Fruit fly (Drosophila melanogaster) Kc167 (cell line): ENCODE measurements around the gene loj.

Source experiments
- Myc ChIP-seq: fragments of >200 bp; optimal IDR thresholded peaks from 2 replicates; lab custom pipeline; 2017; ENCODE audit warnings: missing external identifiers
- Sin3A ChIP-seq: fragments of >200 bp; optimal IDR thresholded peaks from 2 replicates; lab custom pipeline; 2018; ENCODE audit warnings: missing external identifiers
- h ChIP-seq: fragments of >200 bp; optimal IDR thresholded peaks from 3 replicates; lab custom pipeline; 2018; ENCODE audit warnings: missing external identifiers
- insv ChIP-seq: fragments of >200 bp; optimal IDR thresholded peaks from 3 replicates; lab custom pipeline; 2018; ENCODE audit warnings: missing external identifiers
- psq ChIP-seq: fragments of >200 bp; optimal IDR thresholded peaks from 2 replicates; lab custom pipeline; 2017; ENCODE audit warnings: missing external identifiers
- ttk ChIP-seq: sonication (Bioruptor generic); optimal IDR thresholded peaks from 2 replicates; lab custom pipeline; 2017; ENCODE audit warnings: missing external identifiers

Gene loj

DNA sequence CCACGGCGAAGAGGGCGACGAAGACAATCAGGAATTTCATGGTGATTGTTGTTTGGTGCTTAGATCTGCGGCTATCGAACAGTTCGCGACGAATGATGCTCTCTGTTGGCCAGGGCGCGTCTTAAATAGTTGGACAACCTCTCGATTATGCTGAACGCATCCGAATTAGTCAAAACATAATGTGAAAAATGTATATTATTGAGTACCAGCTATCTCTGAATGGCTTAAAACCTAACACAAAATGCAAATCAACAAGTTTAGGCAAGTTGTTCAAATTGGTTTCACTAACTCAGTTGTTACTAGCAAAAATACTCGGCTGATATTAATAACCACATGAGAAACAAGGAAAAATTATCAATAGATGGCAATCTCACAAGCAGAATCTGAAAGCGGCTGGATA lies 40.4 kb downstream of the loj start, which contains the start of gene Lcp65Ag1:
Gene Lcp65Ag1, minus strand, starts transcription at position 101 of the 400 bp plus-strand sequence.
- TF ChIP-seq h (lab: Kevin White, UChicago) (no peak), Myc (lab: Kevin White, UChicago) (no peak)

- no peak for TF ChIP-seq h (lab: Kevin White, UChicago)
- TF ChIP-seq ttk (lab: Kevin White, UChicago): no peak
- TF ChIP-seq insv (lab: Kevin White, UChicago): no peak
- no peak for TF ChIP-seq psq (lab: Kevin White, UChicago)
Measured at dm6 chr3L:6136691-6137090, 41.9 kb downstream of the loj start, which contains the start of gene Lcp65Af. Gene Lcp65Af (minus strand): TSS chr3L:6136791.

dm6 chr3L:6138018-6138417 lies 43.2 kb downstream of the loj start, which contains the start of gene Lcp65Ae:
Gene Lcp65Ae (minus strand): TSS chr3L:6138118.
- no peak for TF ChIP-seq insv (lab: Kevin White, UChicago)
- TF ChIP-seq psq (lab: Kevin White, UChicago): no peak
- no peak for TF ChIP-seq ttk (lab: Kevin White, UChicago)
- no peak for TF ChIP-seq Myc (lab: Kevin White, UChicago)
- no peak for TF ChIP-seq h (lab: Kevin White, UChicago)
- TF ChIP-seq Sin3A (lab: Kevin White, UChicago): no peak

DNA sequence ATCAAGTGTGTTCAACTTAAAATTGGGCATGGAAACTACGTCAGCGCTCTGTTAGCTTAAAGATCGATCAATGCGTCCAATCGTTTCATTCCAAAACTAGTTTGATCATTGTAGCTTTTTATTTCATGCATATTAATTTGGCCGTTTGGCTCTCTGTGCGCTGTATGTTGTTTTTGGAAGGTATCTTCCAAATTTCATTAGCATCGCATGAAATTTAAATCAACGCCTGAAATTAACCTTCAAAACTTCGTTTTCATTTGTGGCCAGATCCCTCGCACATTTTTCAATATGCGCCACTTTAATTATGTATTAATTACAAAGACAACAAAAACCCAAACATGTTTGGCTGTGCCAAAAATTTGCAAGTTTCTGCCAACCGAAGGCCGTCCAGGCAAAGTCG lies 43.8 kb downstream of the loj start:
- TF ChIP-seq Myc (lab: Kevin White, UChicago) (no peak), psq (lab: Kevin White, UChicago) (no peak), Sin3A (lab: Kevin White, UChicago) (no peak), h (lab: Kevin White, UChicago) (no peak)

dm6 chr3L:6139924-6140574 lies 45.3 kb downstream of the loj start, which contains the start of gene Cpr65Av:
Gene Cpr65Av (minus strand): TSS chr3L:6139974.
- no peak for TF ChIP-seq insv (lab: Kevin White, UChicago)
- TF ChIP-seq Myc (lab: Kevin White, UChicago): no peak
- no peak for TF ChIP-seq h (lab: Kevin White, UChicago)
- no peak for TF ChIP-seq Sin3A (lab: Kevin White, UChicago)
- TF ChIP-seq ttk (lab: Kevin White, UChicago): no peak
- TF ChIP-seq psq (lab: Kevin White, UChicago): no peak

DNA sequence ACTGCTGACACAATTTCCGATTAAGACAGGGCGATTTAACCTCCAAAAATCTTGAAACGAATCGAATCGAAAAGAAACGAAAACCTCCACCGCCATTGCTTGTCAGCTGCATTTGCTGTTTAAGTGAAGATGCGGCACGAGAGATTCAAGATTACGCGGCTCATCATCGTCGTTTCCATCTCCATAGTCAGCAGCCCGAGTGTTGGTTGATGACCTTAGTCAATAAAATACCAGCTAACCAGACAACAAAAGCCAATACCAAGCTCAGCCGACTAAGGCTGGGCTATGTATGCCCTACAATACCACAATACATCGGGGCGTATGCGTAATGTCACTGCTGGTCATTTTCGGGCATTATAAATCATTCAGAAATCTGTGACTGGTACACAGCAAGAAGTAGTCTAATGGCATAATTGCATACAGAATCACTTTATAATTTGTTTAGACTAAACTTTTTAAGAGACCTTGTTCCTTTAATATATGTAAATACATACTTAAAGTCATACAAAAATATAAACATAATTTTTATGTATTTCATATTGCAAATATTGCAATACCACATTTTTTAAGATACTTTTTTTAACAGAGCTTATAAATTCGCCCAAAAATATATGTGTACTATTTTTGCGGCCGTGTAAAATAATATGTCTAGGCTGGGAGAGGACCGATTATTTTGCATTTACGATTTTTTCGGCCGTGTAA lies 46.1 kb downstream of the loj start:
- TF ChIP-seq Myc (lab: Kevin White, UChicago) (no peak), h (lab: Kevin White, UChicago) (no peak), Sin3A (lab: Kevin White, UChicago) (no peak), psq (lab: Kevin White, UChicago) (no peak), insv (lab: Kevin White, UChicago) (no peak), ttk (lab: Kevin White, UChicago) (no peak)

dm6 chr3L:6141538-6141937 lies 46.8 kb downstream of the loj start:
- no peak for TF ChIP-seq Myc (lab: Kevin White, UChicago)
- no peak for TF ChIP-seq insv (lab: Kevin White, UChicago)
- TF ChIP-seq Sin3A (lab: Kevin White, UChicago): no peak
- no peak for TF ChIP-seq ttk (lab: Kevin White, UChicago)
- no peak for TF ChIP-seq h (lab: Kevin White, UChicago)
- TF ChIP-seq psq (lab: Kevin White, UChicago): no peak

DNA sequence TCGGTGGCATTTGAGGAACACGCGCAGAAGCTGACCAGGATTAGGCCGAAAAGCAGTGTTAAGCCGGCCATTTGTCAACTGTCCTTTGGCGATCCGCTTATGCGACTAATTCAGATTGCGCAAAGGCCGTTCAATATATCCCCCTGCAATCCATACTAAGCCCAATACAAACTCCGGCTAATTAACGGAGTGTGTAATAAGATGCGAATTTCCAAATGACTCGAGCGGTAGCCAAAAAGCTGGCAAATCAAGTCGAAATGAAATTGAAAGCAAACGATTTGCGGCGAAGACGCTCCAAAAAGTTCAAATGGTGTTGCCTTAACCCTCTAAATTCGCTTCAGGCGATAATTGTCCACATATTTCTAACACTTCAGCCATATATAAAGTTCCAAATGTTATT lies 47.5 kb downstream of the loj start, which contains the start of gene Cpr65Aw:
Gene Cpr65Aw, minus strand, starts transcription at position 101 of the 400 bp plus-strand sequence.
- TF ChIP-seq ttk (lab: Kevin White, UChicago) (no peak), psq (lab: Kevin White, UChicago) (no peak), insv (lab: Kevin White, UChicago) (no peak), Sin3A (lab: Kevin White, UChicago) (no peak), h (lab: Kevin White, UChicago) (no peak), Myc (lab: Kevin White, UChicago) (no peak)

DNA sequence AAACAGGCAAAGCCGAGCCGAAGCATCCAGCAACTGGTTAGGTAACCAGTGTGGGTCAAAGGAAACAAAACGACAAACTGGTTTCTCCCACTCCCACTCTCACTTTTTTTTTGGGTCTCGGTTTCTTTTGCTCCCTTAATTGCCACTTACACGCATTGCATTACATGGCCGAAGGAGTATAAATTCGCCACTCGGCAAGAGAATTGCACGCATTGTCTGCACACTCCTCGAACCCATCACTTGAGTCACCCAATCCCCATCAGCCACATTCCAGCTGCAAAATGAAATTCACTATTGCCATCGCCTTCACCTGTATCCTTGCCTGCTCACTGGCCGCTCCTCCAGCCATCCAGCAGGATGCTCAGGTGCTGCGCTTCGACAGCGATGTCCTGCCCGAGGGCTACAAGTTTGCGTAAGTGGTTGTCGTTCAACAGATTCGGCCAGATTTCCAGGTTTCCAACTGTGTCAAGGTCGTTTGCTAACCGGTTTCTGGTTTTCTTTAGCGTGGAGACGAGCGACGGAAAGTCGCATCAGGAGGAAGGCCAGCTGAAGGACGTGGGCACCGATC lies 48.5 kb downstream of the loj start, which contains the start of gene Lcp65Ad:
Gene Lcp65Ad, plus strand, starts transcription at position 208 of the 568 bp plus-strand sequence.
- no peak for TF ChIP-seq ttk (lab: Kevin White, UChicago)
- TF ChIP-seq Myc (lab: Kevin White, UChicago): no peak
- TF ChIP-seq psq (lab: Kevin White, UChicago): no peak
- TF ChIP-seq h (lab: Kevin White, UChicago): no peak
- no peak for TF ChIP-seq Sin3A (lab: Kevin White, UChicago)
- no peak for TF ChIP-seq insv (lab: Kevin White, UChicago)

dm6 chr3L:6144769-6145220 lies 50.0 kb downstream of the loj start, which contains the start of gene Lcp65Ac:
Gene Lcp65Ac (plus strand): TSS chr3L:6144819.
- no peak for TF ChIP-seq Myc (lab: Kevin White, UChicago)
- no peak for TF ChIP-seq psq (lab: Kevin White, UChicago)
- TF ChIP-seq ttk (lab: Kevin White, UChicago): no peak
- TF ChIP-seq h (lab: Kevin White, UChicago): no peak
- no peak for TF ChIP-seq insv (lab: Kevin White, UChicago)
- TF ChIP-seq Sin3A (lab: Kevin White, UChicago): no peak
